Worm (Caenorhabditis elegans) whole organism, mixed stage, embryonic: Measurements from ENCODE around the gene cdc-25.4.

Source experiments
- elt-1 ChIP-seq: sonication (generic microtip); optimal IDR thresholded peaks from 2 replicates; lab custom pipeline; 2017; ENCODE audit warnings: missing genetic modification characterization, mild to moderate bottlenecking, missing compliant biosample characterization, antibody characterized with exemption, moderate library complexity, borderline replicate concordance; ENCODE audit not compliant: insufficient read depth
- unc-62 ChIP-seq: fragments of 150-350 bp; optimal IDR thresholded peaks from 2 replicates; lab custom pipeline; 2014; ENCODE audit warnings: missing biosample characterization, missing genetic modification reagents, missing genetic modification characterization

DNA sequence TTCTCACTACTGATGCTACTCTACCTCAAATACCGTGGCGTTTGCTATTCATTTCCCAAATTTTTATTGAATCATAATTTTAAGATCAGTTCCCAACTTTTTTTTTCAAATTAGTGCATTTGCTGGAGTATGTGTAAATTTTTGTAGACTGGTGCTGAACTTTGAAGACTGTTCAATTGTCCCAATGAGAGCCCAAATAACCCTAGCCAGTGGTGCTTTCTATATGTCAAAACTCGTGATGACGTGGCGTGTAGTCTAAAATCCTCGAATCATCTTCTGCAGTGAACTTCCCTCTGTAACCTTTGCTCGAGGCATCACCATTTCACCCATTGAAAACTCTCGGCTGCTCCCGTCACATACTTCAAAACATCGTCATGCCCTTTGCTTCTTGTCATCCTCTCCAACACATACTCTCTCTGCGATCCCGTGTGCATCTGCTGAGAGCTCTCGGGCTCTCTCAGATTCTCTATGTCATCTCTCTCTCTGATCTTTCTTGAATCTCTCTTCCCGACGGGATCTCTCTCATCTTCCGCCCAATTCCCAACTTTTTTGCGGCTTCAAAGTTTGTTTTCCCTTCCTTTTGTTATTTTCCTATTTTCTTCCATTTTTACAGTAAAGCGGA, 15.3 kb upstream of the cdc-25.4 start:
- TF ChIP-seq unc-62 (GFP tag; lab: Kevin White, UChicago) (no peak), elt-1 (tag; lab: Kevin White, UChicago) (no peak)
